Fruit fly (Drosophila melanogaster): ENCODE data around the gene ssp6.

ssp6 gene

dm6 chr3L:6071454-6072189, 4.9 kb upstream of the ssp6 start, which contains the start of gene CG6602 (continued):
- peak; percentile 41 for TF ChIP-seq Lhr (GFP tag; optimal IDR thresholded peaks at IDR 0.05)
- TF ChIP-seq Hey (tag; optimal IDR thresholded peaks at IDR 0.05) = no peak
- peak; percentile 73 for TF ChIP-seq CG31224 (GFP tag; IDR thresholded peaks at IDR 0.05)
- no peak for TF ChIP-seq GATAe (GFP tag; conservative IDR thresholded peaks at IDR 0.05)
- TF ChIP-seq CG6254 (GFP tag; optimal IDR thresholded peaks at IDR 0.05) = peak; percentile 44
- no peak for TF ChIP-seq kay (GFP tag; optimal IDR thresholded peaks at IDR 0.05)
- TF ChIP-seq CG1603 (tag; optimal IDR thresholded peaks at IDR 0.05) = peak; percentile 64
- TF ChIP-seq run (tag; optimal IDR thresholded peaks at IDR 0.05) = no peak
- TF ChIP-seq CG13624 (GFP tag; optimal IDR thresholded peaks at IDR 0.05) = peak; percentile 14
- peak; percentile 23 for TF ChIP-seq CG8281 (tag; optimal IDR thresholded peaks at IDR 0.05)
- no peak for TF ChIP-seq tna (GFP tag; IDR thresholded peaks at IDR 0.05; ENCODE audit: partially characterized antibody)
- no peak for TF ChIP-seq Chrac-16 (GFP tag; optimal IDR thresholded peaks at IDR 0.05)
- TF ChIP-seq CG7786 (GFP tag; optimal IDR thresholded peaks at IDR 0.05) = no peak
- TF ChIP-seq Drgx (GFP tag; IDR thresholded peaks at IDR 0.05) = no peak
- no peak for TF ChIP-seq HLHmδ (GFP tag; optimal IDR thresholded peaks at IDR 0.05)
- peak; percentile 80 for TF ChIP-seq sob (GFP tag; IDR thresholded peaks at IDR 0.05)
- TF ChIP-seq CG15073 (GFP tag; optimal IDR thresholded peaks at IDR 0.05) = no peak
- peak; percentile 10 to 51 for TF ChIP-seq chif (GFP tag; optimal IDR thresholded peaks at IDR 0.05)
- TF ChIP-seq crc (GFP tag; optimal IDR thresholded peaks at IDR 0.05) = peak; percentile 25
- TF ChIP-seq CG14441 (GFP tag; IDR thresholded peaks at IDR 0.05) = peak; percentile 66
- peak; percentile 45 for TF ChIP-seq CG4730 (GFP tag; IDR thresholded peaks at IDR 0.05)
- TF ChIP-seq Abd-B (GFP tag; optimal IDR thresholded peaks at IDR 0.05) = peak; percentile 18
- TF ChIP-seq CG11093 (GFP tag; IDR thresholded peaks at IDR 0.05) = no peak
- peak; percentile 25 for TF ChIP-seq CG12219 (GFP tag; optimal IDR thresholded peaks at IDR 0.05)
- no peak; the same call in 2 of the 3 replicates for TF ChIP-seq CG11560 (tag; IDR thresholded peaks at IDR 0.05)
- TF ChIP-seq Rfx (GFP tag; IDR thresholded peaks at IDR 0.05) = peak; percentile 89
- peak; percentile 29 for TF ChIP-seq CG9437 (GFP tag; optimal IDR thresholded peaks at IDR 0.05)
- TF ChIP-seq sim (GFP tag; IDR thresholded peaks at IDR 0.05) = no peak
- no peak for TF ChIP-seq CG6791 (GFP tag; IDR thresholded peaks at IDR 0.05; ENCODE audit: partially characterized antibody)
- peak; percentile 72; the same call in 2 of the 3 replicates for TF ChIP-seq Mrtf (GFP tag; IDR thresholded peaks at IDR 0.05)
- TF ChIP-seq Mes4 (GFP tag; optimal IDR thresholded peaks at IDR 0.05) = peak; percentile 17
- TF ChIP-seq Pdp1 (GFP tag; optimal IDR thresholded peaks at IDR 0.05) = peak; percentile 33 to 41
- no peak for TF ChIP-seq ftz-f1 (GFP tag; optimal IDR thresholded peaks at IDR 0.05)
- peak; percentile 82 for TF ChIP-seq CG15514 (GFP tag; optimal IDR thresholded peaks at IDR 0.05)
- no peak; the same call in 1 of the 2 replicates for TF ChIP-seq peb (GFP tag; IDR thresholded peaks at IDR 0.05)
- TF ChIP-seq CG3838 (GFP tag; optimal IDR thresholded peaks at IDR 0.05) = no peak
- TF ChIP-seq Bgb (GFP tag; IDR thresholded peaks at IDR 0.05; ENCODE audit: partially characterized antibody) = no peak
- TF ChIP-seq bbx (GFP tag; IDR thresholded peaks at IDR 0.05; ENCODE audit: partially characterized antibody) = no peak
- no peak for TF ChIP-seq psq (GFP tag; optimal IDR thresholded peaks at IDR 0.05)
- TF ChIP-seq CG13296 (GFP tag; optimal IDR thresholded peaks at IDR 0.05) = peak; percentile 81
- TF ChIP-seq br (optimal IDR thresholded peaks at IDR 0.05) = no peak
- TF ChIP-seq CG31388 (GFP tag; optimal IDR thresholded peaks at IDR 0.05) = no peak
- peak; percentile 83 for TF ChIP-seq ranshi (GFP tag; IDR thresholded peaks at IDR 0.05)
- TF ChIP-seq Ravus (GFP tag; IDR thresholded peaks at IDR 0.05) = peak; percentile 18; the same call in 1 of the 2 replicates
- TF ChIP-seq caup (GFP tag; optimal IDR thresholded peaks at IDR 0.05; ENCODE audit: severe bottlenecking) = peak; percentile 89
- peak; percentile 45 for TF ChIP-seq CG18011 (GFP tag; optimal IDR thresholded peaks at IDR 0.05)
- TF ChIP-seq CG34224 (GFP tag; IDR thresholded peaks at IDR 0.05; ENCODE audit: partially characterized antibody) = no peak
- peak; percentile 81 for TF ChIP-seq CG17328 (GFP tag; IDR thresholded peaks at IDR 0.05)
- TF ChIP-seq fd64A (GFP tag; optimal IDR thresholded peaks at IDR 0.05) = no peak

All from whole organism, embryonic.